Fruit fly (Drosophila melanogaster): ENCODE results near the gene how.

dm6 chr3R:22108316-22108715 lies 66.3 kb downstream of the how start:
- no peak for TF ChIP-seq CTCF (optimal IDR thresholded peaks at IDR 0.05)
- no peak for TF ChIP-seq CG8478 (optimal IDR thresholded peaks at IDR 0.05)

All from S2 (cell line).